Fruit fly (Drosophila melanogaster) whole organism, embryonic: ENCODE data around the gene dmrt11E.
A peak's percentile ranks its signal among the peaks of the same experiment; 100 is the strongest.

Experiments used
- CG1024 ChIP-seq: fragments of 200-800 bp; sonication (Bioruptor generic); IDR thresholded peaks from 2 replicates; pipeline ENCODE4 v1.3.6; 2022; ENCODE audit warnings: missing biosample characterization, missing genetic modification characterization
- CG10267 ChIP-seq: fragments of 200-800 bp; sonication (Bioruptor generic); optimal IDR thresholded peaks from 2 replicates; lab custom pipeline; 2018; ENCODE audit warnings: missing biosample characterization, mild to moderate bottlenecking, missing genetic modification characterization, moderate library complexity
- CG10366 ChIP-seq: fragments of 200-800 bp; sonication (Bioruptor generic); IDR thresholded peaks from 2 replicates; pipeline ENCODE4 v1.3.6; 2022; ENCODE audit warnings: missing biosample characterization, missing genetic modification characterization
- CG10654 ChIP-seq: fragments of 200-800 bp; sonication (Bioruptor generic); optimal IDR thresholded peaks from 2 replicates; lab custom pipeline; 2016; ENCODE audit warnings: missing biosample characterization, missing genetic modification characterization
- CG11456 ChIP-seq: fragments of 200-800 bp; sonication (Bioruptor generic); IDR thresholded peaks from 3 replicates; pipeline ENCODE4 v1.3.6; 2022; ENCODE audit warnings: missing biosample characterization, missing genetic modification characterization
- CG11504 ChIP-seq: fragments of 200-800 bp; sonication (Bioruptor generic); optimal IDR thresholded peaks from 3 replicates; lab custom pipeline; 2019; ENCODE audit warnings: missing biosample characterization, mild to moderate bottlenecking, missing genetic modification characterization, moderate library complexity
- CG11696 ChIP-seq: fragments of 200-800 bp; sonication (Bioruptor generic); IDR thresholded peaks from 2 replicates; pipeline ENCODE4 v1.3.6; 2022; ENCODE audit warnings: missing biosample characterization, missing genetic modification characterization
- CG12391 ChIP-seq: fragments of 200-800 bp; sonication (Bioruptor generic); optimal IDR thresholded peaks from 3 replicates; lab custom pipeline; 2018; ENCODE audit warnings: missing biosample characterization, mild to moderate bottlenecking, missing genetic modification characterization, moderate library complexity
- CG14441 ChIP-seq: fragments of 200-800 bp; sonication (Bioruptor generic); IDR thresholded peaks from 2 replicates; pipeline ENCODE4 v1.3.6; 2022; ENCODE audit warnings: missing biosample characterization, missing genetic modification characterization
- CG14860 ChIP-seq: fragments of 200-800 bp; sonication (Bioruptor generic); IDR thresholded peaks from 3 replicates; pipeline ENCODE4 v1.3.6; 2022; ENCODE audit warnings: missing biosample characterization, missing genetic modification characterization; ENCODE audit not compliant: partially characterized antibody
- CG18011 ChIP-seq: fragments of 200-800 bp; sonication (Bioruptor generic); optimal IDR thresholded peaks from 2 replicates; lab custom pipeline; 2017; ENCODE audit warnings: missing biosample characterization, missing genetic modification characterization, mild to moderate bottlenecking, moderate library complexity, missing genotype
- CG2712 ChIP-seq: fragments of 200-800 bp; optimal IDR thresholded peaks from 3 replicates; lab custom pipeline; 2019; ENCODE audit warnings: missing biosample characterization, mild to moderate bottlenecking, missing genetic modification characterization, moderate library complexity
- CG33213 ChIP-seq: fragments of 200-800 bp; sonication (Bioruptor generic); optimal IDR thresholded peaks from 3 replicates; lab custom pipeline; 2016; ENCODE audit warnings: missing biosample characterization, missing genetic modification characterization
- CG3726 ChIP-seq: fragments of 200-800 bp; sonication (Bioruptor generic); IDR thresholded peaks from 3 replicates; pipeline ENCODE4, ENCODE4 v1.3.6; 2022; ENCODE audit warnings: missing biosample characterization, missing genetic modification characterization
- CG4730 ChIP-seq: fragments of 200-800 bp; sonication (Bioruptor generic); IDR thresholded peaks from 2 replicates; pipeline ENCODE4 v1.3.6; 2022; ENCODE audit warnings: missing biosample characterization, missing genetic modification characterization
- CG6175 ChIP-seq: fragments of 200-800 bp; sonication (Bioruptor generic); IDR thresholded peaks from 3 replicates; pipeline ENCODE4 v1.3.6; 2022; ENCODE audit warnings: missing biosample characterization, missing genetic modification characterization
- CG6654 ChIP-seq: fragments of 200-800 bp; sonication (Bioruptor generic); optimal IDR thresholded peaks from 2 replicates; lab custom pipeline; 2017; ENCODE audit warnings: missing biosample characterization, mild to moderate bottlenecking, missing genetic modification characterization
- CG6791 ChIP-seq: fragments of 200-800 bp; sonication (Bioruptor generic); IDR thresholded peaks from 3 replicates; pipeline ENCODE4 v1.3.6; 2022; ENCODE audit warnings: missing biosample characterization, missing genetic modification characterization; ENCODE audit not compliant: partially characterized antibody
- CG7987 ChIP-seq: fragments of 200-800 bp; sonication (Bioruptor generic); optimal IDR thresholded peaks from 2 replicates; lab custom pipeline; 2018; ENCODE audit warnings: missing biosample characterization, mild to moderate bottlenecking, missing genetic modification characterization, moderate library complexity
- CG8765 ChIP-seq: fragments of 200-800 bp; sonication (Bioruptor generic); IDR thresholded peaks from 2 replicates; pipeline ENCODE4 v1.3.6; 2022; ENCODE audit warnings: missing biosample characterization, missing genetic modification characterization
- Dek ChIP-seq: fragments of 200-800 bp; sonication (Bioruptor generic); optimal IDR thresholded peaks from 3 replicates; lab custom pipeline; 2019; ENCODE audit warnings: missing biosample characterization, mild to moderate bottlenecking, missing genetic modification characterization, moderate library complexity
- Hmx ChIP-seq: fragments of 200-800 bp; sonication (Bioruptor generic); optimal IDR thresholded peaks from 2 replicates; lab custom pipeline; 2016; ENCODE audit warnings: missing biosample characterization, missing genetic modification characterization
- Lpt ChIP-seq: fragments of >200 bp; optimal IDR thresholded peaks from 2 replicates; lab custom pipeline; 2018; ENCODE audit warnings: missing biosample characterization, missing genetic modification characterization
- Mrtf ChIP-seq: fragments of 200-800 bp; sonication (Bioruptor generic); IDR thresholded peaks from 3 replicates; pipeline ENCODE4 v1.3.6; 2022; ENCODE audit warnings: missing biosample characterization, missing genetic modification characterization
- Opbp ChIP-seq: fragments of 200-800 bp; sonication (Bioruptor generic); IDR thresholded peaks from 3 replicates; pipeline ENCODE4 v1.3.6; 2022; ENCODE audit warnings: missing biosample characterization, missing genetic modification characterization; ENCODE audit not compliant: partially characterized antibody
- Optix ChIP-seq: fragments of 200-800 bp; sonication (Bioruptor generic); IDR thresholded peaks from 3 replicates; pipeline ENCODE4 v1.3.6; 2022; ENCODE audit warnings: missing biosample characterization, missing genetic modification characterization
- Sry-β ChIP-seq: fragments of 200-800 bp; sonication (Bioruptor generic); optimal IDR thresholded peaks from 2 replicates; lab custom pipeline; 2018; ENCODE audit warnings: missing biosample characterization, mild to moderate bottlenecking, missing genetic modification characterization, moderate library complexity
- Trl ChIP-seq, 3 experiments: fragments of >200 bp in 2 of 3; fragments of 200-800 bp in 1 of 3; sonication (Bioruptor generic) in 1 of 3; optimal IDR thresholded peaks; 2 replicates in 1 of 3; 3 replicates in 2 of 3; lab custom pipeline; 2016 to 2017; ENCODE audit warnings: missing biosample characterization in 1 of 3, missing genetic modification characterization in 1 of 3
- ab ChIP-seq: fragments of 200-800 bp; sonication (Bioruptor generic); optimal IDR thresholded peaks from 2 replicates; lab custom pipeline; 2016; ENCODE audit warnings: missing biosample characterization, missing genetic modification characterization
- al ChIP-seq: fragments of 200-800 bp; sonication (Bioruptor generic); IDR thresholded peaks from 2 replicates; pipeline ENCODE4 v1.3.6; 2022; ENCODE audit warnings: missing biosample characterization, missing genetic modification characterization
- ase ChIP-seq: fragments of 200-800 bp; sonication (Bioruptor generic); IDR thresholded peaks from 3 replicates; pipeline ENCODE4 v1.3.6; 2022; ENCODE audit warnings: missing biosample characterization, missing genetic modification characterization
- ato ChIP-seq: fragments of 200-800 bp; sonication (Bioruptor generic); IDR thresholded peaks from 2 replicates; pipeline ENCODE4 v1.3.6; 2022; ENCODE audit warnings: missing biosample characterization, missing genetic modification characterization; ENCODE audit not compliant: partially characterized antibody
- az2 ChIP-seq: fragments of 200-800 bp; sonication (Bioruptor generic); optimal IDR thresholded peaks from 3 replicates; lab custom pipeline; 2016; ENCODE audit warnings: missing biosample characterization, missing genetic modification characterization
- bab2 ChIP-seq: fragments of 200-800 bp; sonication (Bioruptor generic); optimal IDR thresholded peaks from 2 replicates; lab custom pipeline; 2016; ENCODE audit warnings: missing biosample characterization, missing genetic modification characterization
- bbx ChIP-seq: fragments of 200-800 bp; sonication (Bioruptor generic); IDR thresholded peaks from 2 replicates; pipeline ENCODE4 v1.3.6; 2022; ENCODE audit warnings: missing biosample characterization, missing genetic modification characterization; ENCODE audit not compliant: partially characterized antibody
- cas ChIP-seq: fragments of 200-800 bp; sonication (Bioruptor generic); IDR thresholded peaks from 2 replicates; pipeline ENCODE4 v1.3.6; 2022; ENCODE audit warnings: missing biosample characterization, missing genetic modification characterization
- exex ChIP-seq: fragments of 200-800 bp; sonication (Bioruptor generic); optimal IDR thresholded peaks from 4 replicates; lab custom pipeline; 2018; ENCODE audit warnings: missing biosample characterization, mild to moderate bottlenecking, missing genetic modification characterization, moderate library complexity
- fd64A ChIP-seq: fragments of 200-800 bp; sonication (Bioruptor generic); optimal IDR thresholded peaks from 3 replicates; lab custom pipeline; 2018; ENCODE audit warnings: missing biosample characterization, mild to moderate bottlenecking, missing genetic modification characterization
- gce ChIP-seq: fragments of 200-800 bp; sonication (Bioruptor generic); IDR thresholded peaks from 3 replicates; pipeline ENCODE4 v1.3.6; 2022; ENCODE audit warnings: missing biosample characterization, missing genetic modification characterization
- hb ChIP-seq: fragments of 200-800 bp; sonication (Bioruptor generic); IDR thresholded peaks from 3 replicates; pipeline ENCODE4 v1.3.6; 2022; ENCODE audit warnings: missing biosample characterization, missing genetic modification characterization; ENCODE audit not compliant: partially characterized antibody
- lmd ChIP-seq: fragments of 200-800 bp; sonication (Bioruptor generic); IDR thresholded peaks from 2 replicates; pipeline ENCODE4 v1.3.6; 2022; ENCODE audit warnings: missing biosample characterization, missing genetic modification characterization
- mam ChIP-seq: fragments of 200-800 bp; sonication (Bioruptor generic); optimal IDR thresholded peaks from 3 replicates; lab custom pipeline; 2016; ENCODE audit warnings: missing biosample characterization, missing genetic modification characterization
- pan ChIP-seq, 4 experiments: fragments of >200 bp in 3 of 4; fragments of 200-800 bp in 1 of 4; sonication (Bioruptor generic) in 1 of 4; optimal IDR thresholded peaks in 3 of 4; IDR thresholded peaks in 1 of 4; 2 replicates each; pipeline versions ENCODE4 v1.3.6 to Lab custom; 2017 to 2022; ENCODE audit warnings: missing biosample characterization in 2 of 4, missing genetic modification characterization in 2 of 4, mixed read lengths in 1 of 4
- pzg ChIP-seq: fragments of 200-800 bp; sonication (Bioruptor generic); optimal IDR thresholded peaks from 3 replicates; lab custom pipeline; 2018; ENCODE audit warnings: missing biosample characterization, mild to moderate bottlenecking, missing genetic modification characterization, moderate library complexity
- repo ChIP-seq: fragments of 200-800 bp; sonication (Bioruptor generic); optimal IDR thresholded peaks from 2 replicates; lab custom pipeline; 2016; ENCODE audit warnings: missing biosample characterization, missing genetic modification characterization
- schlank ChIP-seq: fragments of 200-800 bp; sonication (Bioruptor generic); optimal IDR thresholded peaks from 2 replicates; lab custom pipeline; 2018; ENCODE audit warnings: missing biosample characterization, mild to moderate bottlenecking, missing genetic modification characterization
- sim ChIP-seq: fragments of 200-800 bp; sonication (Bioruptor generic); IDR thresholded peaks from 2 replicates; pipeline ENCODE4 v1.3.6; 2022; ENCODE audit warnings: missing biosample characterization, missing genetic modification characterization
- sima ChIP-seq: fragments of 200-800 bp; sonication (Bioruptor generic); optimal IDR thresholded peaks from 2 replicates; lab custom pipeline; 2016; ENCODE audit warnings: missing biosample characterization, missing genetic modification characterization
- sisA ChIP-seq: fragments of 200-800 bp; sonication (Bioruptor generic); IDR thresholded peaks from 2 replicates; pipeline ENCODE4 v1.3.6; 2022; ENCODE audit warnings: missing biosample characterization, missing genetic modification characterization
- stc ChIP-seq: fragments of 200-800 bp; sonication (Bioruptor generic); IDR thresholded peaks from 2 replicates; pipeline ENCODE4 v1.3.6; 2022; ENCODE audit warnings: missing biosample characterization, missing genetic modification characterization
- tio ChIP-seq: fragments of 200-800 bp; sonication (Bioruptor generic); optimal IDR thresholded peaks from 2 replicates; lab custom pipeline; 2017; ENCODE audit warnings: missing biosample characterization, missing genetic modification characterization, inconsistent platforms

The dmrt11E gene

dm6 chrX:13319376-13319883 lies 48.6 kb upstream of the dmrt11E start (continued):
- TF ChIP-seq CG10267 (tag; lab: Kevin White, UChicago) (peak; percentile 31), schlank (tag; lab: Kevin White, UChicago) (no peak), Lpt (GFP tag; lab: Kevin White, UChicago) (no peak), CG33213 (no peak), Mrtf (no peak), sim (no peak), gce (no peak), ato (GFP tag; lab: Robert Waterston, UW) (no peak), bbx (GFP tag; lab: Robert Waterston, UW) (no peak), CG7987 (GFP tag; lab: Kevin White, UChicago) (no peak), Optix (GFP tag; lab: Robert Waterston, UW) (no peak), lmd (no peak; the same call in 1 of the 2 replicates), Opbp (GFP tag; lab: Robert Waterston, UW) (no peak), CG6175 (GFP tag; lab: Robert Waterston, UW) (no peak), CG6791 (GFP tag; lab: Robert Waterston, UW) (no peak), CG3726 (no peak), sima (no peak), hb (GFP tag; lab: Robert Waterston, UW) (no peak), CG10366 (no peak), tio (GFP tag; lab: Kevin White, UChicago) (no peak), CG10654 (GFP tag; lab: Kevin White, UChicago) (no peak), mam (no peak), CG18011 (GFP tag; lab: Kevin White, UChicago) (no peak), pan (optimal IDR thresholded peaks at IDR 0.05; lab: Kevin White, UChicago) (no peak), pan (GFP tag; optimal IDR thresholded peaks at IDR 0.05 in 1 of 2, IDR thresholded peaks at IDR 0.05 in 1 of 2) (no peak), CG8765 (GFP tag; lab: Robert Waterston, UW) (no peak), CG11456 (GFP tag; lab: Robert Waterston, UW) (no peak), fd64A (no peak), CG1024 (no peak), pzg (GFP tag; lab: Kevin White, UChicago) (no peak), cas (GFP tag; lab: Robert Waterston, UW) (no peak), CG2712 (tag; lab: Kevin White, UChicago) (peak; percentile 50), ab (GFP tag; lab: Kevin White, UChicago) (no peak), ase (GFP tag; lab: Robert Waterston, UW) (no peak), Trl (optimal IDR thresholded peaks at IDR 0.05; lab: Kevin White, UChicago) (peak; percentile 53 to 80), Trl (GFP tag; optimal IDR thresholded peaks at IDR 0.05; lab: Kevin White, UChicago) (no peak), exex (tag; lab: Kevin White, UChicago) (peak; percentile 43), Sry-β (GFP tag; lab: Kevin White, UChicago) (peak; percentile 91), CG14860 (GFP tag; lab: Robert Waterston, UW) (no peak), Hmx (GFP tag; lab: Kevin White, UChicago) (no peak), sisA (GFP tag; lab: Robert Waterston, UW) (no peak), repo (no peak), al (GFP tag; lab: Robert Waterston, UW) (no peak), CG11504 (tag; lab: Kevin White, UChicago) (peak; percentile 60), CG11696 (no peak), CG4730 (no peak), Dek (tag; lab: Kevin White, UChicago) (peak; percentile 62), CG14441 (GFP tag; lab: Robert Waterston, UW) (no peak), stc (no peak), az2 (GFP tag; lab: Kevin White, UChicago) (no peak), CG12391 (tag; lab: Kevin White, UChicago) (peak; percentile 47), bab2 (GFP tag; lab: Kevin White, UChicago) (no peak), CG6654 (GFP tag; lab: Kevin White, UChicago) (no peak)
